Worm (Caenorhabditis elegans) whole organism, L1 larva: ENCODE results near the gene cec-3.

Experiments used
- C04F5.9 ChIP-seq: sonication (generic microtip); optimal IDR thresholded peaks from 2 replicates; lab custom pipeline; 2016; ENCODE audit warnings: missing genetic modification characterization, missing compliant biosample characterization
- C16A3.4 ChIP-seq: fragments of 150-350 bp; optimal IDR thresholded peaks from 2 replicates; lab custom pipeline; 2014; ENCODE audit warnings: missing biosample characterization, missing genetic modification characterization
- F16B12.6 ChIP-seq: fragments of 150-350 bp; optimal IDR thresholded peaks from 2 replicates; lab custom pipeline; 2014; ENCODE audit warnings: missing biosample characterization, missing genetic modification characterization
- Y116A8C.19 ChIP-seq: sonication (generic microtip); optimal IDR thresholded peaks from 2 replicates; lab custom pipeline; 2016; ENCODE audit warnings: missing compliant biosample characterization, missing genetic modification characterization, borderline replicate concordance
- aha-1 ChIP-seq: fragments of 150-350 bp; optimal IDR thresholded peaks from 2 replicates; lab custom pipeline; 2014; ENCODE audit warnings: missing biosample characterization, missing genetic modification characterization
- alr-1 ChIP-seq: fragments of 200-800 bp; sonication (Bioruptor generic); optimal IDR thresholded peaks from 2 replicates; lab custom pipeline; 2018; ENCODE audit warnings: borderline replicate concordance, mild to moderate bottlenecking, missing genetic modification characterization, missing compliant biosample characterization
- aly-2 ChIP-seq: fragments of 150-350 bp; optimal IDR thresholded peaks from 2 replicates; lab custom pipeline; 2014; ENCODE audit warnings: missing biosample characterization, missing genetic modification characterization
- blmp-1 ChIP-seq: fragments of 150-350 bp; optimal IDR thresholded peaks from 2 replicates; lab custom pipeline; 2014; ENCODE audit warnings: missing biosample characterization, missing genetic modification characterization
- ceh-82 ChIP-seq, 3 experiments: fragments of 150-350 bp in 1 of 3; sonication (generic microtip) in 2 of 3; optimal IDR thresholded peaks; 2 replicates each; lab custom pipeline; 2014 to 2017; ENCODE audit warnings: missing biosample characterization in 3 of 3, missing genetic modification characterization in 3 of 3
- ceh-88 ChIP-seq: fragments of 200-800 bp; sonication (Bioruptor generic); IDR thresholded peaks from 2 replicates; pipeline ENCODE4 v1.3.6; 2022; ENCODE audit warnings: missing genetic modification characterization, missing compliant biosample characterization
- ceh-90 ChIP-seq: sonication (generic microtip); optimal IDR thresholded peaks from 2 replicates; lab custom pipeline; 2016; ENCODE audit warnings: missing genetic modification characterization, missing compliant biosample characterization
- dpl-1 ChIP-seq, 3 experiments: fragments of 150-350 bp in 2 of 3; sonication (generic microtip) in 1 of 3; optimal IDR thresholded peaks; 2 replicates each; lab custom pipeline; 2014 to 2017; ENCODE audit warnings: missing biosample characterization in 3 of 3, missing genetic modification characterization in 3 of 3, missing genetic modification reagents in 3 of 3
- efl-3 ChIP-seq: fragments of 200-800 bp; sonication (Bioruptor generic); optimal IDR thresholded peaks from 2 replicates; lab custom pipeline; 2018; ENCODE audit warnings: mild to moderate bottlenecking, missing genetic modification characterization, missing compliant biosample characterization
- elt-2 ChIP-seq: sonication (generic microtip); optimal IDR thresholded peaks from 2 replicates; lab custom pipeline; 2016; ENCODE audit warnings: missing genetic modification characterization, mild to moderate bottlenecking, inconsistent platforms, missing compliant biosample characterization, missing genetic modification reagents
- ets-5 ChIP-seq: fragments of 200-800 bp; sonication (Bioruptor generic); IDR thresholded peaks from 2 replicates; pipeline ENCODE4 v1.3.6; 2022; ENCODE audit warnings: missing genetic modification characterization, missing compliant biosample characterization
- fkh-10 ChIP-seq: sonication (generic microtip); optimal IDR thresholded peaks from 2 replicates; lab custom pipeline; 2017; ENCODE audit warnings: missing biosample characterization, missing genetic modification reagents, missing genetic modification characterization
- fkh-4 ChIP-seq: sonication (generic microtip); optimal IDR thresholded peaks from 2 replicates; lab custom pipeline; 2016; ENCODE audit warnings: missing compliant biosample characterization, missing genetic modification characterization, borderline replicate concordance
- fkh-8 ChIP-seq: sonication (generic microtip); optimal IDR thresholded peaks from 2 replicates; lab custom pipeline; 2016; ENCODE audit warnings: mild to moderate bottlenecking, missing genetic modification characterization, missing compliant biosample characterization
- fos-1 ChIP-seq: fragments of 150-350 bp; optimal IDR thresholded peaks from 2 replicates; lab custom pipeline; 2014; ENCODE audit warnings: missing biosample characterization, missing genetic modification characterization
- hlh-4 ChIP-seq: sonication (generic microtip); optimal IDR thresholded peaks from 2 replicates; lab custom pipeline; 2016; ENCODE audit warnings: mild to moderate bottlenecking, missing genetic modification characterization, missing compliant biosample characterization
- hpl-2 ChIP-seq: fragments of 150-350 bp; optimal IDR thresholded peaks from 2 replicates; lab custom pipeline; 2014; ENCODE audit warnings: missing biosample characterization, missing genetic modification reagents, missing genetic modification characterization
- irx-1 ChIP-seq: sonication (generic microtip); optimal IDR thresholded peaks from 2 replicates; lab custom pipeline; 2016; ENCODE audit warnings: missing genetic modification characterization, missing compliant biosample characterization
- isw-1 ChIP-seq: fragments of 200-800 bp; sonication (Bioruptor generic); IDR thresholded peaks from 2 replicates; pipeline ENCODE4 v1.3.6; 2022; ENCODE audit warnings: missing genetic modification characterization, missing compliant biosample characterization
- jun-1 ChIP-seq: fragments of 150-350 bp; optimal IDR thresholded peaks from 2 replicates; lab custom pipeline; 2014; ENCODE audit warnings: missing biosample characterization, missing genetic modification reagents, missing genetic modification characterization
- lin-15B ChIP-seq: fragments of 150-350 bp; sonication (generic microtip); optimal IDR thresholded peaks from 3 replicates; lab custom pipeline; 2014; ENCODE audit warnings: missing biosample characterization, missing genetic modification characterization
- lin-39 ChIP-seq: fragments of 150-350 bp; optimal IDR thresholded peaks from 2 replicates; lab custom pipeline; 2014; ENCODE audit warnings: missing biosample characterization, missing genetic modification reagents, missing genetic modification characterization
- lir-3 ChIP-seq: sonication (generic microtip); optimal IDR thresholded peaks from 2 replicates; lab custom pipeline; 2016; ENCODE audit warnings: mild to moderate bottlenecking, missing genetic modification characterization, moderate library complexity, missing compliant biosample characterization; ENCODE audit not compliant: poor library complexity
- mab-9 ChIP-seq: fragments of 200-800 bp; sonication (Bioruptor generic); IDR thresholded peaks from 2 replicates; pipeline ENCODE4 v1.3.6; 2022; ENCODE audit warnings: missing genetic modification reagents, missing genetic modification characterization, missing compliant biosample characterization
- mdl-1 ChIP-seq, 2 experiments: fragments of 150-350 bp; optimal IDR thresholded peaks; 2 replicates each; lab custom pipeline; 2014 to 2017; ENCODE audit warnings: missing biosample characterization in 2 of 2, missing genetic modification characterization in 2 of 2, inconsistent platforms in 1 of 2
- mef-2 ChIP-seq: fragments of 150-350 bp; optimal IDR thresholded peaks from 2 replicates; lab custom pipeline; 2014; ENCODE audit warnings: missing biosample characterization, missing genetic modification characterization
- mep-1 ChIP-seq: fragments of 150-350 bp; optimal IDR thresholded peaks from 2 replicates; lab custom pipeline; 2014; ENCODE audit warnings: missing biosample characterization, missing genetic modification characterization
- nhr-12 ChIP-seq: sonication (generic microtip); optimal IDR thresholded peaks from 2 replicates; lab custom pipeline; 2017; ENCODE audit warnings: missing biosample characterization, missing genetic modification characterization
- nhr-19 ChIP-seq: fragments of 200-800 bp; sonication (Bioruptor generic); conservative IDR thresholded peaks from 2 replicates; pipeline ENCODE4 v1.3.6; 2022; ENCODE audit warnings: missing genetic modification characterization, missing compliant biosample characterization
- nhr-20 ChIP-seq: sonication (generic microtip); optimal IDR thresholded peaks from 2 replicates; lab custom pipeline; 2016; ENCODE audit warnings: mild to moderate bottlenecking, missing genetic modification characterization, missing compliant biosample characterization
- nhr-237 ChIP-seq: fragments of 150-350 bp; optimal IDR thresholded peaks from 2 replicates; lab custom pipeline; 2014; ENCODE audit warnings: missing biosample characterization, missing genetic modification characterization
- nhr-28 ChIP-seq: fragments of 150-350 bp; optimal IDR thresholded peaks from 2 replicates; lab custom pipeline; 2014; ENCODE audit warnings: missing biosample characterization, missing genetic modification characterization
- nhr-47 ChIP-seq: sonication (generic microtip); optimal IDR thresholded peaks from 2 replicates; lab custom pipeline; 2016; ENCODE audit warnings: mild to moderate bottlenecking, missing genetic modification characterization, moderate library complexity, missing compliant biosample characterization
- nhr-71 ChIP-seq: sonication (generic microtip); optimal IDR thresholded peaks from 2 replicates; lab custom pipeline; 2016; ENCODE audit warnings: mild to moderate bottlenecking, missing genetic modification characterization, moderate library complexity, missing compliant biosample characterization
- nhr-77 ChIP-seq: fragments of 150-350 bp; optimal IDR thresholded peaks from 2 replicates; lab custom pipeline; 2014; ENCODE audit warnings: missing biosample characterization, missing genetic modification characterization
- nhr-85 ChIP-seq: sonication (generic microtip); peaks from one replicate; lab custom pipeline; 2016; ENCODE audit warnings: missing genetic modification characterization, inconsistent platforms, missing compliant biosample characterization
- nhr-90 ChIP-seq: sonication (generic microtip); optimal IDR thresholded peaks from 2 replicates; lab custom pipeline; 2016; ENCODE audit warnings: mild to moderate bottlenecking, missing genetic modification characterization, missing compliant biosample characterization; ENCODE audit not compliant: poor library complexity
- pag-3 ChIP-seq: sonication (generic microtip); optimal IDR thresholded peaks from 2 replicates; lab custom pipeline; 2017; ENCODE audit warnings: missing genetic modification characterization, mild to moderate bottlenecking, missing compliant biosample characterization, antibody characterized with exemption, borderline replicate concordance; ENCODE audit not compliant: insufficient read depth
- rnt-1 ChIP-seq: sonication (generic microtip); optimal IDR thresholded peaks from 2 replicates; lab custom pipeline; 2016; ENCODE audit warnings: mild to moderate bottlenecking, missing genetic modification characterization, moderate library complexity, missing compliant biosample characterization
- snu-23 ChIP-seq: sonication (generic microtip); optimal IDR thresholded peaks from 2 replicates; lab custom pipeline; 2016; ENCODE audit warnings: missing genetic modification characterization, missing compliant biosample characterization
- tbx-2 ChIP-seq: sonication (generic microtip); optimal IDR thresholded peaks from 2 replicates; lab custom pipeline; 2016; ENCODE audit warnings: missing genetic modification characterization, missing compliant biosample characterization
- unc-130 ChIP-seq: fragments of 150-350 bp; optimal IDR thresholded peaks from 2 replicates; lab custom pipeline; 2017; ENCODE audit warnings: missing biosample characterization, missing genetic modification characterization, inconsistent platforms
- unc-30 ChIP-seq: sonication (generic microtip); optimal IDR thresholded peaks from 2 replicates; lab custom pipeline; 2017; ENCODE audit warnings: missing biosample characterization, missing genetic modification characterization
- unc-62 ChIP-seq: fragments of 150-350 bp; optimal IDR thresholded peaks from 2 replicates; lab custom pipeline; 2014; ENCODE audit warnings: missing biosample characterization, missing genetic modification reagents, missing genetic modification characterization
- vab-15 ChIP-seq: sonication (generic microtip); optimal IDR thresholded peaks from 2 replicates; lab custom pipeline; 2017; ENCODE audit warnings: missing genotype, mild to moderate bottlenecking, missing genetic modification characterization, missing compliant biosample characterization
- zag-1 ChIP-seq: fragments of 150-350 bp; optimal IDR thresholded peaks from 2 replicates; lab custom pipeline; 2014; ENCODE audit warnings: missing biosample characterization, missing genetic modification characterization
- zip-4 ChIP-seq: fragments of 200-800 bp; sonication (Bioruptor generic); optimal IDR thresholded peaks from 2 replicates; lab custom pipeline; 2018; ENCODE audit warnings: mild to moderate bottlenecking, missing genetic modification characterization, moderate library complexity, missing compliant biosample characterization
- ztf-11 ChIP-seq, 2 experiments: sonication (generic microtip); optimal IDR thresholded peaks; 2 replicates each; lab custom pipeline; 2016 to 2017; ENCODE audit warnings: missing genetic modification characterization in 2 of 2, missing biosample characterization in 1 of 2, missing compliant biosample characterization in 1 of 2
- ztf-4 ChIP-seq: fragments of 150-350 bp; optimal IDR thresholded peaks from 2 replicates; lab custom pipeline; 2014; ENCODE audit warnings: missing biosample characterization, missing genetic modification characterization

Gene cec-3

DNA sequence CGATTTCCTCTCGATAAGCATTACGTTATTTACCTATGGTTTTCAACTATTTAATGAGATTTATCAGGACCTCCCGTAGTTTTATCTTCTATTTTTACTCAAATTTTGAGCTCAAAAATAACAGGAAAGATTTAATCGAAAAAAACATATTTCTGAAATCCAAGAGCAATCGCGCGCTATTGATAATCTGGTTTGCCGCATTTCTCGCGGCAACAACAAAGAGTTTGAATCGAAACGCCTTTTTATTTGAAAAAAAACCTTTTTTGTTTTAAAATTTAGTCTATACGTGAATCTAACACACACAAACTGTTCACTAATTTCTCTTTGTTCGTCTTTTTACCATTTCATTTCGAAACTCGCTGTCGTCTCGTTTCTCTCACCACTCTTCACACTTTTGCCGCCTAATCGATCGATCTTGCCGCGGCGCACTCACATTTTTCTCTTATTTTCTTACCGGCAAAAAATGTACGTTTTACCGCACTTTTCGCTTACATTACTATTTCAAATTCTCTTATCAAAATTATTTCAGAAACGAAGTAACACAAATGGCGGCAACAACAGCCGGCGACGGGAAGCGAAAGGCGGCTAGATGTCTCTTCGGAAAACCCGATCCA, 41.1 kb downstream of the cec-3 start, which contains the start of gene cki-2:
TSS of gene cki-2 (plus strand) at position 337 of the 614 bp plus-strand sequence.
- no peak for TF ChIP-seq unc-130
- no peak for TF ChIP-seq mef-2 (tag; lab: Kevin White, UChicago)
- no peak for TF ChIP-seq ceh-90 (tag; lab: Kevin White, UChicago)
- TF ChIP-seq mep-1 (tag; lab: Kevin White, UChicago): no peak
- TF ChIP-seq nhr-20 (tag; lab: Kevin White, UChicago): peak; percentile 1
- TF ChIP-seq C04F5.9 (tag; lab: Kevin White, UChicago): no peak
- TF ChIP-seq lin-15B: no peak
- TF ChIP-seq nhr-90 (tag; lab: Kevin White, UChicago): no peak
- no peak for TF ChIP-seq ceh-82 (tag; optimal IDR thresholded peaks at IDR 0.05; lab: Kevin White, UChicago)
- no peak for TF ChIP-seq hpl-2 (GFP tag; lab: Kevin White, UChicago)
- no peak for TF ChIP-seq hlh-4 (tag; lab: Kevin White, UChicago)
- no peak for TF ChIP-seq nhr-71 (tag; lab: Kevin White, UChicago)
- TF ChIP-seq vab-15 (tag; lab: Kevin White, UChicago): no peak
- no peak for TF ChIP-seq Y116A8C.19 (tag; lab: Kevin White, UChicago)
- no peak for TF ChIP-seq ztf-4 (tag; lab: Kevin White, UChicago)
- no peak for TF ChIP-seq fkh-4 (tag; lab: Kevin White, UChicago)
- TF ChIP-seq zip-4 (GFP tag; lab: Kevin White, UChicago): no peak
- TF ChIP-seq efl-3 (GFP tag; lab: Kevin White, UChicago): no peak
- no peak for TF ChIP-seq tbx-2 (tag; lab: Kevin White, UChicago)
- TF ChIP-seq jun-1 (tag; lab: Kevin White, UChicago): no peak
- TF ChIP-seq mdl-1 (tag; optimal IDR thresholded peaks at IDR 0.05; lab: Kevin White, UChicago): no peak
- no peak for TF ChIP-seq irx-1 (tag; lab: Kevin White, UChicago)
- TF ChIP-seq C16A3.4 (tag; lab: Kevin White, UChicago): no peak
- no peak for TF ChIP-seq mab-9 (GFP tag; lab: Robert Waterston, UW)
- no peak for TF ChIP-seq aly-2 (tag; lab: Kevin White, UChicago)
- no peak for TF ChIP-seq lin-39 (tag; lab: Kevin White, UChicago)
- TF ChIP-seq F16B12.6: no peak
- TF ChIP-seq elt-2: peak; percentile 5
- TF ChIP-seq fos-1: no peak
- no peak for TF ChIP-seq ztf-11 (tag; optimal IDR thresholded peaks at IDR 0.05; lab: Kevin White, UChicago)
- TF ChIP-seq unc-62 (GFP tag; lab: Kevin White, UChicago): no peak
- no peak for TF ChIP-seq alr-1 (tag; lab: Kevin White, UChicago)
- TF ChIP-seq zag-1 (tag; lab: Kevin White, UChicago): no peak
- no peak for TF ChIP-seq nhr-19 (GFP tag; lab: Robert Waterston, UW)
- no peak for TF ChIP-seq nhr-77
- no peak for TF ChIP-seq nhr-28 (tag; lab: Kevin White, UChicago)
- no peak for TF ChIP-seq ceh-88 (GFP tag; lab: Robert Waterston, UW)
- no peak for TF ChIP-seq unc-30
- TF ChIP-seq blmp-1 (tag; lab: Kevin White, UChicago): peak; percentile 41
- TF ChIP-seq nhr-85 (tag; lab: Kevin White, UChicago): no peak
- no peak for TF ChIP-seq pag-3 (tag; lab: Kevin White, UChicago)
- TF ChIP-seq dpl-1 (GFP tag; optimal IDR thresholded peaks at IDR 0.05; lab: Kevin White, UChicago): peak; percentile 23 to 84 (median 62)
- TF ChIP-seq isw-1 (GFP tag; lab: Robert Waterston, UW): no peak
- no peak for TF ChIP-seq fkh-8
- TF ChIP-seq rnt-1 (tag; lab: Kevin White, UChicago): no peak
- TF ChIP-seq nhr-237: no peak
- TF ChIP-seq snu-23 (GFP tag; lab: Kevin White, UChicago): peak; percentile 14
- no peak for TF ChIP-seq fkh-10 (GFP tag; lab: Kevin White, UChicago)
- no peak for TF ChIP-seq nhr-47 (tag; lab: Kevin White, UChicago)
- no peak for TF ChIP-seq nhr-12 (tag; lab: Kevin White, UChicago)
- TF ChIP-seq aha-1 (tag; lab: Kevin White, UChicago): no peak
- no peak for TF ChIP-seq lir-3
- no peak for TF ChIP-seq ets-5
